Fruit fly (Drosophila melanogaster) whole organism, pupa: ENCODE data around the gene AGO2.

Source experiments
- CG32121 ChIP-seq: fragments of 200-800 bp; sonication (Bioruptor generic); IDR thresholded peaks from 2 replicates; pipeline ENCODE4 v1.3.6; 2022; ENCODE audit warnings: missing biosample characterization, missing genetic modification characterization
- CG34367 ChIP-seq: fragments of 200-800 bp; sonication (Bioruptor generic); optimal IDR thresholded peaks from 2 replicates; lab custom pipeline; 2018; ENCODE audit warnings: missing biosample characterization, mild to moderate bottlenecking, missing genetic modification characterization
- CG9948 ChIP-seq: fragments of 200-800 bp; sonication (Bioruptor generic); optimal IDR thresholded peaks from 2 replicates; lab custom pipeline; 2018; ENCODE audit warnings: missing biosample characterization, mild to moderate bottlenecking, missing genetic modification characterization, moderate library complexity
- Ets98B ChIP-seq: fragments of 200-800 bp; sonication (Bioruptor generic); IDR thresholded peaks from 2 replicates; pipeline ENCODE4 v1.3.6; 2022; ENCODE audit warnings: missing biosample characterization, missing genetic modification characterization
- Snoo ChIP-seq: fragments of 200-800 bp; sonication (Bioruptor generic); optimal IDR thresholded peaks from 3 replicates; lab custom pipeline; 2017; ENCODE audit warnings: missing biosample characterization, mild to moderate bottlenecking, missing genetic modification characterization, inconsistent platforms

dm6 chr3L:15538582-15539490 is 15.1 kb upstream of the AGO2 start:
- TF ChIP-seq CG34367 (tag; lab: Kevin White, UChicago) (no peak), Snoo (no peak), CG9948 (tag; lab: Kevin White, UChicago) (no peak), Ets98B (GFP tag; lab: Robert Waterston, UW) (no peak), CG32121 (GFP tag; lab: Robert Waterston, UW) (no peak)
